Fruit fly (Drosophila melanogaster): Measurements from ENCODE around the gene Hsp60A.

The Hsp60A gene

dm6 chrX:11108148-11108844, at the start of gene Hsp60A (continued):
- TF ChIP-seq HLH54F (GFP tag; optimal IDR thresholded peaks at IDR 0.05) (peak; percentile 30), Dek (tag; optimal IDR thresholded peaks at IDR 0.05) (peak; percentile 35), C15 (GFP tag; IDR thresholded peaks at IDR 0.05) (no peak), ro (GFP tag; IDR thresholded peaks at IDR 0.05) (no peak), inv (GFP tag; IDR thresholded peaks at IDR 0.05; ENCODE audit: partially characterized antibody) (peak; percentile 81), CG18011 (GFP tag; optimal IDR thresholded peaks at IDR 0.05) (no peak), CG18599 (GFP tag; optimal IDR thresholded peaks at IDR 0.05) (peak; percentile 47), aop (GFP tag; IDR thresholded peaks at IDR 0.05) (no peak), al (GFP tag; IDR thresholded peaks at IDR 0.05) (peak; percentile 35; the same call in 1 of the 2 replicates), nmo (GFP tag; optimal IDR thresholded peaks at IDR 0.05) (peak; percentile 75), CG42726 (GFP tag; IDR thresholded peaks at IDR 0.05; ENCODE audit: partially characterized antibody) (no peak), peb (GFP tag; IDR thresholded peaks at IDR 0.05) (no peak), CG14667 (GFP tag; IDR thresholded peaks at IDR 0.05) (no peak), CG17186 (GFP tag; optimal IDR thresholded peaks at IDR 0.05) (peak; percentile 12), Lim3 (GFP tag; IDR thresholded peaks at IDR 0.05) (no peak), Xbp1 (GFP tag; optimal IDR thresholded peaks at IDR 0.05) (peak; percentile 59), CG8924 (tag; optimal IDR thresholded peaks at IDR 0.05) (peak; percentile 33), Dfd (GFP tag; optimal IDR thresholded peaks at IDR 0.05) (no peak), Six4 (GFP tag; optimal IDR thresholded peaks at IDR 0.05) (peak; percentile 10), CG17612 (GFP tag; IDR thresholded peaks at IDR 0.05) (no peak), CG32772 (GFP tag; IDR thresholded peaks at IDR 0.05) (peak; percentile 50), BEAF-32 (GFP tag; optimal IDR thresholded peaks at IDR 0.05) (peak; percentile 86), gcm (GFP tag; optimal IDR thresholded peaks at IDR 0.05) (no peak), CG43689 (GFP tag; IDR thresholded peaks at IDR 0.05) (no peak), sug (tag; optimal IDR thresholded peaks at IDR 0.05) (peak; percentile 47), grau (tag; optimal IDR thresholded peaks at IDR 0.05) (peak; percentile 53), tio (GFP tag; optimal IDR thresholded peaks at IDR 0.05) (no peak), Deaf1 (tag; optimal IDR thresholded peaks at IDR 0.05) (no peak), abd-A (tag; optimal IDR thresholded peaks at IDR 0.05) (no peak), pb (GFP tag; optimal IDR thresholded peaks at IDR 0.05) (no peak), CG17361 (GFP tag; IDR thresholded peaks at IDR 0.05) (peak; percentile 60; the same call in 2 of the 3 replicates), NFAT (GFP tag; IDR thresholded peaks at IDR 0.05) (no peak), CG33557 (GFP tag; optimal IDR thresholded peaks at IDR 0.05) (peak; percentile 35), caup (GFP tag; optimal IDR thresholded peaks at IDR 0.05; ENCODE audit: severe bottlenecking) (peak; percentile 10), CG10366 (GFP tag; IDR thresholded peaks at IDR 0.05) (peak; percentile 47), dan (GFP tag; IDR thresholded peaks at IDR 0.05) (no peak), Antp (GFP tag; optimal IDR thresholded peaks at IDR 0.05) (no peak), CG10209 (GFP tag; optimal IDR thresholded peaks at IDR 0.05) (peak; percentile 39), CG31365 (tag; optimal IDR thresholded peaks at IDR 0.05) (no peak), Sox100B (GFP tag; optimal IDR thresholded peaks at IDR 0.05) (no peak), CG34376 (GFP tag; optimal IDR thresholded peaks at IDR 0.05) (peak; percentile 6), TFAM (GFP tag; optimal IDR thresholded peaks at IDR 0.05) (no peak), odd (GFP tag; optimal IDR thresholded peaks at IDR 0.05) (no peak), Adf1 (GFP tag; IDR thresholded peaks at IDR 0.05) (no peak), bcd (GFP tag; optimal IDR thresholded peaks at IDR 0.05) (peak; percentile 40), CG10543 (GFP tag; optimal IDR thresholded peaks at IDR 0.05) (no peak), wek (GFP tag; optimal IDR thresholded peaks at IDR 0.05) (peak; percentile 97), jigr1 (GFP tag; IDR thresholded peaks at IDR 0.05) (no peak), gem (tag; optimal IDR thresholded peaks at IDR 0.05) (peak; percentile 73), CG7786 (GFP tag; optimal IDR thresholded peaks at IDR 0.05) (no peak)
